Fruit fly (Drosophila melanogaster): ENCODE measurements around the gene slx1.

Gene slx1

DNA sequence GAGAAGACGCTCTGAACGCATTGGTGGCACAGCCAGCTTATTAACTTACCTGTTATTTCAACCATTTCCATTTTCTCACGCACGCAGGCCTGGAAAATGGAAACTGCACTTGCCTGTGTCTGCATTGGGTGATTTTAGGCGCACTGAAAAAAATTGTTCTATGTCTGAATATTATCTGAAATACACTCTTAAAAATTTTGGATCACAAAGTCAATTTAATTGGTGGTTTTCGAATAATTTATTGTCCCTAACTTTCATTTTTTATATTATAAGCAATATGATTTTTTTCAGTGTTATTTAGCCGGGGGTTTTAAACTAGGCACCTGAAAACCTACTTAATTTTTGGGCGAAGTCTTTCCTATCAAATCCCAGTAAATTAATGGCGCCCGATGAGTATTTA is 21.3 kb downstream of the slx1 start (continued):
- TF ChIP-seq wdn (GFP tag; IDR thresholded peaks at IDR 0.05), result no peak
- TF ChIP-seq esg (GFP tag; conservative IDR thresholded peaks at IDR 0.05), result peak; percentile 75
- TF ChIP-seq az2 (GFP tag; optimal IDR thresholded peaks at IDR 0.05), result peak; percentile 59
- TF ChIP-seq schlank (tag; optimal IDR thresholded peaks at IDR 0.05), result no peak
- TF ChIP-seq her (GFP tag; optimal IDR thresholded peaks at IDR 0.05), result peak; percentile 25
- TF ChIP-seq Deaf1 (tag; optimal IDR thresholded peaks at IDR 0.05), result peak; percentile 54
- TF ChIP-seq oc (tag; optimal IDR thresholded peaks at IDR 0.05), result peak; percentile 16
- no peak for TF ChIP-seq B-H2 (GFP tag; optimal IDR thresholded peaks at IDR 0.05)
- peak; percentile 24 for TF ChIP-seq CG12299 (tag; optimal IDR thresholded peaks at IDR 0.05)
- TF ChIP-seq sc (optimal IDR thresholded peaks at IDR 0.05), result no peak
- TF ChIP-seq sc (GFP tag; optimal IDR thresholded peaks at IDR 0.05), result peak; percentile 7
- TF ChIP-seq CG2199 (GFP tag; IDR thresholded peaks at IDR 0.05), result peak; percentile 92
- TF ChIP-seq CG9215 (GFP tag; IDR thresholded peaks at IDR 0.05), result 0 out of 2 replicates have a peak, but pooled peaks have one; percentile 43
- 0 out of 3 replicates have a peak, but pooled peaks have one; percentile 5 for TF ChIP-seq C15 (GFP tag; IDR thresholded peaks at IDR 0.05)
- TF ChIP-seq ara (GFP tag; IDR thresholded peaks at IDR 0.05), result peak; percentile 87
- TF ChIP-seq z (GFP tag; IDR thresholded peaks at IDR 0.05), result peak; percentile 56; the same call in 1 of the 3 replicates
- TF ChIP-seq CG7987 (GFP tag; optimal IDR thresholded peaks at IDR 0.05), result peak; percentile 12
- TF ChIP-seq Dek (tag; optimal IDR thresholded peaks at IDR 0.05), result peak; percentile 52
- peak; percentile 66 for TF ChIP-seq Hr3 (GFP tag; optimal IDR thresholded peaks at IDR 0.05)
- TF ChIP-seq mld (GFP tag; IDR thresholded peaks at IDR 0.05; ENCODE audit: partially characterized antibody), result no peak
- TF ChIP-seq otp (GFP tag; IDR thresholded peaks at IDR 0.05), result peak; percentile 74; the same call in 2 of the 3 replicates
- peak; percentile 31 for TF ChIP-seq CHES-1-like (GFP tag; optimal IDR thresholded peaks at IDR 0.05)
- peak; percentile 75 for TF ChIP-seq CG4854 (GFP tag; optimal IDR thresholded peaks at IDR 0.05)
- TF ChIP-seq gsb-n (tag; optimal IDR thresholded peaks at IDR 0.05), result peak; percentile 81
- no peak for TF ChIP-seq cg (GFP tag; optimal IDR thresholded peaks at IDR 0.05)
- no peak for TF ChIP-seq Dp (GFP tag; optimal IDR thresholded peaks at IDR 0.05)
- TF ChIP-seq CG18764 (GFP tag; optimal IDR thresholded peaks at IDR 0.05), result peak; percentile 73
- peak in 1 of 2 experiments; percentile 13 for TF ChIP-seq crp (GFP tag; optimal IDR thresholded peaks at IDR 0.05)
- TF ChIP-seq CG15514 (GFP tag; optimal IDR thresholded peaks at IDR 0.05), result peak; percentile 39
- peak; percentile 3 for TF ChIP-seq gcm2 (GFP tag; optimal IDR thresholded peaks at IDR 0.05)
- TF ChIP-seq pb (GFP tag; optimal IDR thresholded peaks at IDR 0.05), result peak; percentile 51
- peak; percentile 48 for TF ChIP-seq CG33213 (GFP tag; optimal IDR thresholded peaks at IDR 0.05)
- TF ChIP-seq HHEX (GFP tag; optimal IDR thresholded peaks at IDR 0.05), result peak; percentile 39
- no peak for TF ChIP-seq CG14860 (GFP tag; IDR thresholded peaks at IDR 0.05; ENCODE audit: partially characterized antibody)
- TF ChIP-seq fd3F (GFP tag; optimal IDR thresholded peaks at IDR 0.05), result no peak
- peak; percentile 93 for TF ChIP-seq CG14710 (tag; optimal IDR thresholded peaks at IDR 0.05)
- no peak for TF ChIP-seq CG13287 (GFP tag; IDR thresholded peaks at IDR 0.05; ENCODE audit: partially characterized antibody)

DNA sequence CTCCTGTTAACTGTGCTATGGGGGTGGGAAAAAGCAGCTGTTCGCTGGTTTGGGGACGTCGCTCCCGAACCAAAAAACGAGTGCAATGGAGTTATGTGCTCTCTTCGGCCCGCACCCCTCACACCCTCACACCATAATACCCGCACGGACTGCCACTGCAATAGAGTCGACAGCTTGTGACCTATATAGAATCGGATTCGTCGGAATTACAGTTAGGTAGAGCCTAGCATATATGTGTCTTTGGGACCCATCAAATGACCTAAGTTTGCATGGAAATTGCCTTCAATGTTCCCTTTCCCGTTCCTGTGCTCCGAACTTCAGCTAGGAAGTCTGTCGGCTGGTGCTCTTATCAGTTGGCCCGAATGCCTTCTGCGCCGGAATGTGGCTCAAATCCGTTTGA is 22.4 kb downstream of the slx1 start:
- TF ChIP-seq CHES-1-like (GFP tag; optimal IDR thresholded peaks at IDR 0.05) (no peak), abd-A (tag; optimal IDR thresholded peaks at IDR 0.05) (peak; percentile 57), cwo (GFP tag; optimal IDR thresholded peaks at IDR 0.05) (no peak), CG13894 (tag; optimal IDR thresholded peaks at IDR 0.05) (peak; percentile 95), seq (GFP tag; IDR thresholded peaks at IDR 0.05) (peak; percentile 22; the same call in 1 of the 2 replicates), CG11085 (GFP tag; IDR thresholded peaks at IDR 0.05) (no peak), gcm (GFP tag; optimal IDR thresholded peaks at IDR 0.05) (peak; percentile 24), nerfin-1 (tag; optimal IDR thresholded peaks at IDR 0.05) (peak; percentile 18), Fer1 (GFP tag; optimal IDR thresholded peaks at IDR 0.05) (peak; percentile 23), crol (GFP tag; IDR thresholded peaks at IDR 0.05) (0 out of 2 replicates have a peak, but pooled peaks have one; percentile 26), otp (GFP tag; IDR thresholded peaks at IDR 0.05) (no peak), CG16815 (GFP tag; optimal IDR thresholded peaks at IDR 0.05) (no peak), CG31388 (GFP tag; optimal IDR thresholded peaks at IDR 0.05) (no peak), Deaf1 (tag; optimal IDR thresholded peaks at IDR 0.05) (peak; percentile 85), ranshi (GFP tag; IDR thresholded peaks at IDR 0.05) (no peak), scrt (GFP tag; optimal IDR thresholded peaks at IDR 0.05) (no peak)
